Worm (Caenorhabditis elegans): ENCODE measurements around the gene srbc-77.
A peak's percentile ranks its signal among the peaks of the same experiment; 100 is the strongest.

DNA sequence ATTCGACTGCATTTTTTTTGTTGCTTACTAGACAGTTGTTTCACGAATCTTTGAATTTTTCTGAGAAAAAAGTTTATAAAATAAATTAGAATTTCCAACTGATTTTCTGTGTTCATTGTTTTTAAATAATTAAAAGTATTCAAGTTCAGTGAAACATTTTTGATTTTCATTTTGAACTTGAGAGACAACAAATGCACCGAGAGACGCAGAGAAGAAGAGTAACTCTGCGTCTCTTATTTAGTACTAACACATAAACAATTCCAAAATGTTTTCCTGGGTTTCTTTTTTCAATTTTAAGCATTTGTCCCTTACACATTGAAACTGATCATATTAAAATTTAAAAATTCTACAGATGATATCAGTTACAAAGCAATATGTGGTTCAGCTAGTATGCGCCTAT is 29.5 kb downstream of the srbc-77 start:
- TF ChIP-seq lir-3 (tag; optimal IDR thresholded peaks at IDR 0.05) (no peak), nhr-77 (tag; optimal IDR thresholded peaks at IDR 0.05) (no peak), unc-130 (GFP tag; optimal IDR thresholded peaks at IDR 0.05) (no peak), fos-1 (tag; optimal IDR thresholded peaks at IDR 0.05) (no peak), zag-1 (tag; optimal IDR thresholded peaks at IDR 0.05) (no peak), mep-1 (tag; optimal IDR thresholded peaks at IDR 0.05) (no peak), aly-2 (tag; optimal IDR thresholded peaks at IDR 0.05) (no peak), unc-62 (GFP tag; optimal IDR thresholded peaks at IDR 0.05 in 1 of 2) (no peak), unc-62 (tag; optimal IDR thresholded peaks at IDR 0.05) (no peak), nhr-237 (tag; optimal IDR thresholded peaks at IDR 0.05) (no peak), nhr-11 (tag; optimal IDR thresholded peaks at IDR 0.05) (no peak), ama-1 (optimal IDR thresholded peaks at IDR 0.05) (no peak), nhr-48 (tag; optimal IDR thresholded peaks at IDR 0.05) (peak; percentile 26)
